Worm (Caenorhabditis elegans) whole organism, L1 larva: ENCODE measurements around the gene gbf-1.

Source experiments
- blmp-1 ChIP-seq: fragments of 150-350 bp; optimal IDR thresholded peaks from 2 replicates; lab custom pipeline; 2014; ENCODE audit warnings: missing biosample characterization, missing genetic modification characterization
- ceh-63 ChIP-seq: fragments of 200-800 bp; sonication (Bioruptor generic); optimal IDR thresholded peaks from 2 replicates; lab custom pipeline; 2018; ENCODE audit warnings: mild to moderate bottlenecking, missing genetic modification characterization, missing compliant biosample characterization
- ceh-8 ChIP-seq: fragments of 200-800 bp; sonication (Bioruptor generic); optimal IDR thresholded peaks from 2 replicates; lab custom pipeline; 2018; ENCODE audit warnings: mild to moderate bottlenecking, missing genetic modification characterization, moderate library complexity, missing compliant biosample characterization
- grh-1 ChIP-seq: fragments of 200-800 bp; sonication (Bioruptor generic); IDR thresholded peaks from 2 replicates; pipeline ENCODE4 v1.3.6; 2022; ENCODE audit warnings: missing genetic modification reagents, missing genetic modification characterization, missing compliant biosample characterization
- nhr-237 ChIP-seq: fragments of 150-350 bp; optimal IDR thresholded peaks from 2 replicates; lab custom pipeline; 2014; ENCODE audit warnings: missing biosample characterization, missing genetic modification characterization
- nhr-85 ChIP-seq: sonication (generic microtip); peaks from one replicate; lab custom pipeline; 2016; ENCODE audit warnings: missing genetic modification characterization, inconsistent platforms, missing compliant biosample characterization
- nhr-90 ChIP-seq: sonication (generic microtip); optimal IDR thresholded peaks from 2 replicates; lab custom pipeline; 2016; ENCODE audit warnings: mild to moderate bottlenecking, missing genetic modification characterization, missing compliant biosample characterization; ENCODE audit not compliant: poor library complexity
- skn-1 ChIP-seq: fragments of 150-350 bp; optimal IDR thresholded peaks from 2 replicates; lab custom pipeline; 2014; ENCODE audit warnings: missing biosample characterization, missing genetic modification characterization
- tlp-1 ChIP-seq: fragments of 150-350 bp; optimal IDR thresholded peaks from 2 replicates; lab custom pipeline; 2014; ENCODE audit warnings: missing biosample characterization, missing genetic modification characterization

Gene gbf-1

ce11 chrIII:11703006-11703775, 70.3 kb downstream of the gbf-1 start:
- TF ChIP-seq grh-1 (GFP tag; lab: Robert Waterston, UW) = peak; percentile 60
- TF ChIP-seq blmp-1 (tag; lab: Kevin White, UChicago) = peak; percentile 87
- TF ChIP-seq ceh-63 (GFP tag; lab: Kevin White, UChicago) = no peak
- peak; percentile 69 for TF ChIP-seq nhr-85 (tag; lab: Kevin White, UChicago)

ce11 chrIII:11701863-11702262, 71.6 kb downstream of the gbf-1 start:
- no peak for TF ChIP-seq skn-1 (tag; lab: Kevin White, UChicago)
- peak; percentile 77 for TF ChIP-seq ceh-8 (GFP tag; lab: Kevin White, UChicago)
- no peak for TF ChIP-seq nhr-90 (tag; lab: Kevin White, UChicago)
- no peak for TF ChIP-seq grh-1 (GFP tag; lab: Robert Waterston, UW)
- TF ChIP-seq nhr-237 (tag; lab: Kevin White, UChicago) = no peak
- TF ChIP-seq tlp-1 (tag; lab: Kevin White, UChicago) = no peak
